In genomic region chrX:11153826-11154510, dm6 we compare ENCODE assay signal across 1 fruit fly cellular context.
A peak's percentile ranks its signal among the peaks of the same experiment; 100 is the strongest.
TF ChIP-seq lines count a peak whose summit lies in the region.

TSS of gene rtv (minus strand) at chrX:11153990.
TSS of gene Dlic (plus strand) at chrX:11154421.

TF ChIP-seq in whole organism, embryonic, 481 proteins besides CTCF, POLR2A, EP300 and RAD21 (continued from another document and continues in another):
- no peak for TF ChIP-seq mld (GFP tag; IDR thresholded peaks at IDR 0.05; lab: Robert Waterston, UW; ENCODE audit: partially characterized antibody)
- no peak for TF ChIP-seq CG31388 (GFP tag; optimal IDR thresholded peaks at IDR 0.05; lab: Kevin White, UChicago)
- TF ChIP-seq pb (GFP tag; optimal IDR thresholded peaks at IDR 0.05; lab: Kevin White, UChicago), result no peak
- TF ChIP-seq CoRest (tag; optimal IDR thresholded peaks at IDR 0.05; lab: Kevin White, UChicago), result peak; percentile 51
- no peak for TF ChIP-seq NK7.1 (GFP tag; optimal IDR thresholded peaks at IDR 0.05; lab: Kevin White, UChicago)
- TF ChIP-seq Doc2 (GFP tag; IDR thresholded peaks at IDR 0.05; lab: Robert Waterston, UW), result no peak
- TF ChIP-seq CG6765 (GFP tag; optimal IDR thresholded peaks at IDR 0.05; lab: Kevin White, UChicago), result no peak
- TF ChIP-seq D (optimal IDR thresholded peaks at IDR 0.05; lab: Kevin White, UChicago), result no peak
- TF ChIP-seq D (GFP tag; optimal IDR thresholded peaks at IDR 0.05; lab: Kevin White, UChicago), result no peak
- no peak for TF ChIP-seq CG18764 (GFP tag; optimal IDR thresholded peaks at IDR 0.05; lab: Kevin White, UChicago)
- no peak for TF ChIP-seq sim (GFP tag; IDR thresholded peaks at IDR 0.05; lab: Robert Waterston, UW)
- no peak for TF ChIP-seq CG7987 (GFP tag; optimal IDR thresholded peaks at IDR 0.05; lab: Kevin White, UChicago)
- TF ChIP-seq Dip2 (GFP tag; IDR thresholded peaks at IDR 0.05; lab: Robert Waterston, UW), result no peak
- no peak; the same call in 1 of the 2 replicates for TF ChIP-seq CG11247 (GFP tag; IDR thresholded peaks at IDR 0.05; lab: Robert Waterston, UW)
- no peak for TF ChIP-seq dati (GFP tag; IDR thresholded peaks at IDR 0.05; lab: Robert Waterston, UW)
- TF ChIP-seq otp (GFP tag; IDR thresholded peaks at IDR 0.05; lab: Robert Waterston, UW), result 0 out of 3 replicates have a peak, but pooled peaks have one; percentile 13
- no peak for TF ChIP-seq jigr1 (GFP tag; IDR thresholded peaks at IDR 0.05; lab: Robert Waterston, UW)
- peak; percentile 11 for TF ChIP-seq NC2β (GFP tag; optimal IDR thresholded peaks at IDR 0.05; lab: Kevin White, UChicago)
- no peak for TF ChIP-seq Bteb2 (GFP tag; optimal IDR thresholded peaks at IDR 0.05; lab: Kevin White, UChicago)
- TF ChIP-seq twi (tag; optimal IDR thresholded peaks at IDR 0.05; lab: Kevin White, UChicago), result no peak
- no peak for TF ChIP-seq Fer3 (tag; optimal IDR thresholded peaks at IDR 0.05; lab: Kevin White, UChicago)
- TF ChIP-seq phol (tag; optimal IDR thresholded peaks at IDR 0.05; lab: Kevin White, UChicago), result peak; percentile 28
- TF ChIP-seq gcm (GFP tag; optimal IDR thresholded peaks at IDR 0.05; lab: Kevin White, UChicago), result no peak
- TF ChIP-seq Hr3 (GFP tag; optimal IDR thresholded peaks at IDR 0.05; lab: Kevin White, UChicago), result no peak
- TF ChIP-seq ara (GFP tag; IDR thresholded peaks at IDR 0.05; lab: Robert Waterston, UW), result no peak
- TF ChIP-seq trh (GFP tag; optimal IDR thresholded peaks at IDR 0.05; lab: Kevin White, UChicago), result no peak
- no peak for TF ChIP-seq run (tag; optimal IDR thresholded peaks at IDR 0.05; lab: Kevin White, UChicago)
- no peak for TF ChIP-seq Fer2 (tag; optimal IDR thresholded peaks at IDR 0.05; lab: Kevin White, UChicago)
- TF ChIP-seq CG15696 (tag; optimal IDR thresholded peaks at IDR 0.05; lab: Kevin White, UChicago), result peak; percentile 21
- TF ChIP-seq inv (GFP tag; IDR thresholded peaks at IDR 0.05; lab: Robert Waterston, UW; ENCODE audit: partially characterized antibody), result peak; percentile 63
- no peak for TF ChIP-seq CG18599 (GFP tag; optimal IDR thresholded peaks at IDR 0.05; lab: Kevin White, UChicago)
- no peak for TF ChIP-seq Nf-YA (GFP tag; IDR thresholded peaks at IDR 0.05; lab: Robert Waterston, UW)
- no peak for TF ChIP-seq D19A (tag; optimal IDR thresholded peaks at IDR 0.05; lab: Kevin White, UChicago)
- TF ChIP-seq fru (optimal IDR thresholded peaks at IDR 0.05; lab: Kevin White, UChicago), result no peak
- no peak for TF ChIP-seq ac (GFP tag; optimal IDR thresholded peaks at IDR 0.05; lab: Kevin White, UChicago)
- TF ChIP-seq Hand (GFP tag; optimal IDR thresholded peaks at IDR 0.05; lab: Kevin White, UChicago), result no peak
- TF ChIP-seq pros (GFP tag; optimal IDR thresholded peaks at IDR 0.05; lab: Kevin White, UChicago), result no peak
- TF ChIP-seq CG10274 (GFP tag; optimal IDR thresholded peaks at IDR 0.05; lab: Kevin White, UChicago), result no peak
- no peak for TF ChIP-seq CG17186 (GFP tag; optimal IDR thresholded peaks at IDR 0.05; lab: Kevin White, UChicago)
- no peak for TF ChIP-seq gsb (GFP tag; IDR thresholded peaks at IDR 0.05; lab: Robert Waterston, UW)
- TF ChIP-seq abd-A (tag; optimal IDR thresholded peaks at IDR 0.05; lab: Kevin White, UChicago), result no peak
- no peak for TF ChIP-seq dmrt99B (tag; optimal IDR thresholded peaks at IDR 0.05; lab: Kevin White, UChicago)
- no peak for TF ChIP-seq CG3838 (GFP tag; optimal IDR thresholded peaks at IDR 0.05; lab: Kevin White, UChicago)
- TF ChIP-seq Sry-β (GFP tag; optimal IDR thresholded peaks at IDR 0.05; lab: Kevin White, UChicago), result peak; percentile 7
- no peak for TF ChIP-seq zfh2 (GFP tag; optimal IDR thresholded peaks at IDR 0.05; lab: Kevin White, UChicago)
- TF ChIP-seq esg (GFP tag; conservative IDR thresholded peaks at IDR 0.05; lab: Robert Waterston, UW), result no peak
- TF ChIP-seq CG16863 (GFP tag; optimal IDR thresholded peaks at IDR 0.05; lab: Kevin White, UChicago), result peak; percentile 29
- TF ChIP-seq CG12299 (tag; optimal IDR thresholded peaks at IDR 0.05; lab: Kevin White, UChicago), result no peak
- no peak for TF ChIP-seq CG6272 (GFP tag; IDR thresholded peaks at IDR 0.05; lab: Robert Waterston, UW)
- TF ChIP-seq Med (GFP tag; lab: Kevin White, UChicago), result peak; percentile 85
- no peak for TF ChIP-seq kni (GFP tag; optimal IDR thresholded peaks at IDR 0.05; lab: Kevin White, UChicago)
- peak; percentile 46 for TF ChIP-seq row (GFP tag; IDR thresholded peaks at IDR 0.05; lab: Robert Waterston, UW)
- peak; percentile 40 for TF ChIP-seq tin (GFP tag; optimal IDR thresholded peaks at IDR 0.05; lab: Kevin White, UChicago)
- TF ChIP-seq corto (GFP tag; optimal IDR thresholded peaks at IDR 0.05; lab: Kevin White, UChicago), result no peak
- TF ChIP-seq eve (GFP tag; optimal IDR thresholded peaks at IDR 0.05; lab: Kevin White, UChicago), result no peak
- peak; percentile 16 for TF ChIP-seq bcd (GFP tag; optimal IDR thresholded peaks at IDR 0.05; lab: Kevin White, UChicago)
- no peak for TF ChIP-seq bowl (GFP tag; IDR thresholded peaks at IDR 0.05; lab: Robert Waterston, UW)
- TF ChIP-seq Pdp1 (GFP tag; optimal IDR thresholded peaks at IDR 0.05; lab: Kevin White, UChicago), result peak; percentile 13 to 95
- no peak for TF ChIP-seq CG2202 (tag; optimal IDR thresholded peaks at IDR 0.05; lab: Kevin White, UChicago)
- no peak for TF ChIP-seq tap (tag; optimal IDR thresholded peaks at IDR 0.05; lab: Kevin White, UChicago)
- TF ChIP-seq Lhr (GFP tag; optimal IDR thresholded peaks at IDR 0.05; lab: Kevin White, UChicago), result peak; percentile 90
- peak; percentile 22; the same call in 1 of the 3 replicates for TF ChIP-seq zen2 (GFP tag; IDR thresholded peaks at IDR 0.05; lab: Robert Waterston, UW; ENCODE audit: partially characterized antibody)
- peak; percentile 96 for TF ChIP-seq CG3995 (GFP tag; optimal IDR thresholded peaks at IDR 0.05; lab: Kevin White, UChicago)
- no peak for TF ChIP-seq CHES-1-like (GFP tag; optimal IDR thresholded peaks at IDR 0.05; lab: Kevin White, UChicago)
- TF ChIP-seq unc-4 (GFP tag; IDR thresholded peaks at IDR 0.05; lab: Robert Waterston, UW; ENCODE audit: partially characterized antibody), result peak; percentile 79
- no peak for TF ChIP-seq ewg (GFP tag; optimal IDR thresholded peaks at IDR 0.05; lab: Kevin White, UChicago)
- no peak for TF ChIP-seq Chrac-16 (GFP tag; optimal IDR thresholded peaks at IDR 0.05; lab: Kevin White, UChicago)
- no peak for TF ChIP-seq repo (GFP tag; optimal IDR thresholded peaks at IDR 0.05; lab: Kevin White, UChicago)
- TF ChIP-seq Side (GFP tag; optimal IDR thresholded peaks at IDR 0.05; lab: Kevin White, UChicago), result no peak
- no peak for TF ChIP-seq CG4360 (GFP tag; IDR thresholded peaks at IDR 0.05; lab: Robert Waterston, UW)
- TF ChIP-seq Atf6 (GFP tag; IDR thresholded peaks at IDR 0.05; lab: Robert Waterston, UW), result no peak
- TF ChIP-seq CG14710 (tag; optimal IDR thresholded peaks at IDR 0.05; lab: Kevin White, UChicago), result peak; percentile 63
- no peak for TF ChIP-seq ems (GFP tag; optimal IDR thresholded peaks at IDR 0.05; lab: Kevin White, UChicago)
- TF ChIP-seq CG6689 (GFP tag; IDR thresholded peaks at IDR 0.05; lab: Robert Waterston, UW), result no peak
- TF ChIP-seq disco-r (GFP tag; optimal IDR thresholded peaks at IDR 0.05; lab: Kevin White, UChicago), result no peak
- TF ChIP-seq CG6791 (GFP tag; IDR thresholded peaks at IDR 0.05; lab: Robert Waterston, UW; ENCODE audit: partially characterized antibody), result peak; percentile 69; the same call in 2 of the 3 replicates
- TF ChIP-seq org-1 (GFP tag; optimal IDR thresholded peaks at IDR 0.05; lab: Kevin White, UChicago), result no peak
- TF ChIP-seq Rfx (GFP tag; IDR thresholded peaks at IDR 0.05; lab: Robert Waterston, UW), result peak; percentile 44; the same call in 1 of the 2 replicates
- TF ChIP-seq CG4854 (GFP tag; optimal IDR thresholded peaks at IDR 0.05; lab: Kevin White, UChicago), result no peak
- TF ChIP-seq wdn (GFP tag; IDR thresholded peaks at IDR 0.05; lab: Robert Waterston, UW), result no peak
- TF ChIP-seq CG31365 (tag; optimal IDR thresholded peaks at IDR 0.05; lab: Kevin White, UChicago), result no peak
- no peak for TF ChIP-seq CG12236 (GFP tag; optimal IDR thresholded peaks at IDR 0.05; lab: Kevin White, UChicago)
- TF ChIP-seq CG17361 (GFP tag; IDR thresholded peaks at IDR 0.05; lab: Robert Waterston, UW), result peak; percentile 48; the same call in 2 of the 3 replicates
- TF ChIP-seq CG15514 (GFP tag; optimal IDR thresholded peaks at IDR 0.05; lab: Kevin White, UChicago), result peak; percentile 48
- no peak for TF ChIP-seq CG16779 (GFP tag; IDR thresholded peaks at IDR 0.05; lab: Robert Waterston, UW)
- TF ChIP-seq da (GFP tag; optimal IDR thresholded peaks at IDR 0.05; lab: Kevin White, UChicago), result no peak
- no peak for TF ChIP-seq CG32767 (GFP tag; IDR thresholded peaks at IDR 0.05; lab: Robert Waterston, UW)
- TF ChIP-seq Nf-YC (tag; optimal IDR thresholded peaks at IDR 0.05; lab: Kevin White, UChicago), result no peak
- TF ChIP-seq fd64A (GFP tag; optimal IDR thresholded peaks at IDR 0.05; lab: Kevin White, UChicago), result no peak
- peak; percentile 38 for TF ChIP-seq zen (tag; optimal IDR thresholded peaks at IDR 0.05; lab: Kevin White, UChicago)
- TF ChIP-seq vfl (GFP tag; optimal IDR thresholded peaks at IDR 0.05; lab: Kevin White, UChicago), result no peak
- no peak for TF ChIP-seq CG1602 (GFP tag; optimal IDR thresholded peaks at IDR 0.05; lab: Kevin White, UChicago)
- TF ChIP-seq CG12744 (GFP tag; optimal IDR thresholded peaks at IDR 0.05; lab: Kevin White, UChicago), result no peak
- no peak for TF ChIP-seq Trl (optimal IDR thresholded peaks at IDR 0.05; lab: Kevin White, UChicago)
- peak; percentile 10 for TF ChIP-seq Trl (GFP tag; optimal IDR thresholded peaks at IDR 0.05; lab: Kevin White, UChicago)
- no peak for TF ChIP-seq CG3163 (GFP tag; optimal IDR thresholded peaks at IDR 0.05; lab: Kevin White, UChicago)
- TF ChIP-seq rib (GFP tag; IDR thresholded peaks at IDR 0.05; lab: Robert Waterston, UW), result no peak
- TF ChIP-seq crp (GFP tag; optimal IDR thresholded peaks at IDR 0.05; lab: Kevin White, UChicago), result no peak
- no peak for TF ChIP-seq CG7357 (GFP tag; IDR thresholded peaks at IDR 0.05; lab: Robert Waterston, UW)
- TF ChIP-seq Hmx (GFP tag; optimal IDR thresholded peaks at IDR 0.05; lab: Kevin White, UChicago), result no peak
- no peak for TF ChIP-seq CG14441 (GFP tag; IDR thresholded peaks at IDR 0.05; lab: Robert Waterston, UW)
- TF ChIP-seq Nf-YB (GFP tag; optimal IDR thresholded peaks at IDR 0.05; lab: Kevin White, UChicago), result no peak
- peak; percentile 46 for TF ChIP-seq trem (tag; optimal IDR thresholded peaks at IDR 0.05; lab: Kevin White, UChicago)
- no peak for TF ChIP-seq CG43689 (GFP tag; IDR thresholded peaks at IDR 0.05; lab: Robert Waterston, UW)
- no peak for TF ChIP-seq fd102C (GFP tag; optimal IDR thresholded peaks at IDR 0.05; lab: Kevin White, UChicago)
- TF ChIP-seq Stat92E (GFP tag; optimal IDR thresholded peaks at IDR 0.05; lab: Kevin White, UChicago), result no peak
- TF ChIP-seq pum (GFP tag; optimal IDR thresholded peaks at IDR 0.05; lab: Kevin White, UChicago), result no peak
- TF ChIP-seq Meics (GFP tag; optimal IDR thresholded peaks at IDR 0.05; lab: Kevin White, UChicago), result peak; percentile 7
- TF ChIP-seq HmgZ (tag; optimal IDR thresholded peaks at IDR 0.05; lab: Kevin White, UChicago), result no peak
- TF ChIP-seq nerfin-1 (tag; optimal IDR thresholded peaks at IDR 0.05; lab: Kevin White, UChicago), result peak; percentile 74
- TF ChIP-seq Awh (GFP tag; IDR thresholded peaks at IDR 0.05; lab: Robert Waterston, UW), result no peak
- TF ChIP-seq CG13287 (GFP tag; IDR thresholded peaks at IDR 0.05; lab: Robert Waterston, UW; ENCODE audit: partially characterized antibody), result peak; percentile 87
- TF ChIP-seq CG3281 (GFP tag; optimal IDR thresholded peaks at IDR 0.05; lab: Kevin White, UChicago), result no peak
- peak; percentile 15 for TF ChIP-seq pnt (GFP tag; optimal IDR thresholded peaks at IDR 0.05; lab: Kevin White, UChicago)
- TF ChIP-seq CG11456 (GFP tag; IDR thresholded peaks at IDR 0.05; lab: Robert Waterston, UW), result peak; percentile 73; the same call in 2 of the 3 replicates
- TF ChIP-seq Antp (GFP tag; optimal IDR thresholded peaks at IDR 0.05; lab: Kevin White, UChicago), result peak; percentile 41
- TF ChIP-seq CG8478 (optimal IDR thresholded peaks at IDR 0.05; lab: Kevin White, UChicago), result no peak
- TF ChIP-seq Elba2 (GFP tag; optimal IDR thresholded peaks at IDR 0.05; lab: Kevin White, UChicago), result no peak
- TF ChIP-seq CG6813 (GFP tag; optimal IDR thresholded peaks at IDR 0.05; lab: Kevin White, UChicago), result no peak
- no peak for TF ChIP-seq her (GFP tag; optimal IDR thresholded peaks at IDR 0.05; lab: Kevin White, UChicago)
- no peak for TF ChIP-seq Jarid2 (GFP tag; optimal IDR thresholded peaks at IDR 0.05; lab: Kevin White, UChicago)
- no peak for TF ChIP-seq CG8359 (GFP tag; optimal IDR thresholded peaks at IDR 0.05; lab: Kevin White, UChicago; ENCODE audit: borderline replicate concordance)
- TF ChIP-seq peb (GFP tag; IDR thresholded peaks at IDR 0.05; lab: Robert Waterston, UW), result no peak
- no peak for TF ChIP-seq br (optimal IDR thresholded peaks at IDR 0.05; lab: Kevin White, UChicago)
- no peak for TF ChIP-seq schlank (tag; optimal IDR thresholded peaks at IDR 0.05; lab: Kevin White, UChicago)
- TF ChIP-seq Gug (GFP tag; IDR thresholded peaks at IDR 0.05; lab: Robert Waterston, UW), result 0 out of 4 replicates have a peak, but pooled peaks have one; percentile 13
- no peak; the same call in 2 of the 3 replicates for TF ChIP-seq CG7963 (GFP tag; IDR thresholded peaks at IDR 0.05; lab: Robert Waterston, UW; ENCODE audit: partially characterized antibody)
- TF ChIP-seq CG10431 (GFP tag; optimal IDR thresholded peaks at IDR 0.05; lab: Kevin White, UChicago), result no peak
- no peak for TF ChIP-seq CG18476 (GFP tag; optimal IDR thresholded peaks at IDR 0.05; lab: Kevin White, UChicago)
- TF ChIP-seq chm (GFP tag; IDR thresholded peaks at IDR 0.05; lab: Robert Waterston, UW), result no peak
- TF ChIP-seq CG11695 (GFP tag; IDR thresholded peaks at IDR 0.05; lab: Robert Waterston, UW), result no peak
- no peak for TF ChIP-seq CG17912 (GFP tag; optimal IDR thresholded peaks at IDR 0.05; lab: Kevin White, UChicago)
- no peak for TF ChIP-seq CG10979 (tag; optimal IDR thresholded peaks at IDR 0.05; lab: Kevin White, UChicago)
- TF ChIP-seq CG13424 (tag; optimal IDR thresholded peaks at IDR 0.05; lab: Kevin White, UChicago), result peak; percentile 1
- no peak for TF ChIP-seq caup (GFP tag; optimal IDR thresholded peaks at IDR 0.05; lab: Kevin White, UChicago; ENCODE audit: severe bottlenecking)
- peak; percentile 63 for TF ChIP-seq pzg (GFP tag; optimal IDR thresholded peaks at IDR 0.05; lab: Kevin White, UChicago)
- no peak for TF ChIP-seq zf30C (GFP tag; optimal IDR thresholded peaks at IDR 0.05; lab: Kevin White, UChicago)
